Worm (Caenorhabditis elegans) whole organism, midembryonic: ENCODE results near the gene irk-2.

Experiments
- T22C8.4 ChIP-seq: fragments of 200-800 bp; sonication (Bioruptor generic); IDR thresholded peaks from 2 replicates; pipeline ENCODE4 v1.3.6; 2022; ENCODE audit warnings: missing genetic modification characterization, missing compliant biosample characterization
- cog-1 ChIP-seq: sonication (generic microtip); optimal IDR thresholded peaks from 2 replicates; lab custom pipeline; 2016; ENCODE audit warnings: missing genetic modification characterization, missing compliant biosample characterization
- flt-1 ChIP-seq: fragments of 200-800 bp; sonication (Bioruptor generic); IDR thresholded peaks from 2 replicates; pipeline ENCODE4 v1.3.6; 2022; ENCODE audit warnings: missing genetic modification characterization, missing compliant biosample characterization
- klf-2 ChIP-seq: fragments of 200-800 bp; sonication (Bioruptor generic); conservative IDR thresholded peaks from 2 replicates; pipeline ENCODE4 v1.3.6; 2022; ENCODE audit warnings: missing genetic modification reagents, missing genetic modification characterization, missing compliant biosample characterization
- med-1 ChIP-seq: sonication (generic microtip); optimal IDR thresholded peaks from 2 replicates; lab custom pipeline; 2017; ENCODE audit warnings: missing genetic modification characterization, mild to moderate bottlenecking, missing compliant biosample characterization, antibody characterized with exemption, missing genetic modification reagents; ENCODE audit not compliant: insufficient read depth
- ref-1 ChIP-seq: fragments of 200-800 bp; sonication (Bioruptor generic); conservative IDR thresholded peaks from 2 replicates; pipeline ENCODE4 v1.3.6; 2022; ENCODE audit warnings: missing genetic modification reagents, missing genetic modification characterization, missing compliant biosample characterization
- tab-1 ChIP-seq: fragments of 200-800 bp; sonication (Bioruptor generic); IDR thresholded peaks from 2 replicates; pipeline ENCODE4 v1.3.6; 2022; ENCODE audit warnings: missing genetic modification characterization, missing compliant biosample characterization
- ztf-23 ChIP-seq: fragments of 200-800 bp; sonication (Bioruptor generic); IDR thresholded peaks from 2 replicates; pipeline ENCODE4 v1.3.6; 2022; ENCODE audit warnings: missing genetic modification reagents, missing genetic modification characterization, missing compliant biosample characterization
- ztf-29 ChIP-seq: fragments of 200-800 bp; sonication (Bioruptor generic); IDR thresholded peaks from 2 replicates; pipeline ENCODE4 v1.3.6; 2022; ENCODE audit warnings: missing genetic modification reagents, missing genetic modification characterization, missing compliant biosample characterization

Gene irk-2

DNA sequence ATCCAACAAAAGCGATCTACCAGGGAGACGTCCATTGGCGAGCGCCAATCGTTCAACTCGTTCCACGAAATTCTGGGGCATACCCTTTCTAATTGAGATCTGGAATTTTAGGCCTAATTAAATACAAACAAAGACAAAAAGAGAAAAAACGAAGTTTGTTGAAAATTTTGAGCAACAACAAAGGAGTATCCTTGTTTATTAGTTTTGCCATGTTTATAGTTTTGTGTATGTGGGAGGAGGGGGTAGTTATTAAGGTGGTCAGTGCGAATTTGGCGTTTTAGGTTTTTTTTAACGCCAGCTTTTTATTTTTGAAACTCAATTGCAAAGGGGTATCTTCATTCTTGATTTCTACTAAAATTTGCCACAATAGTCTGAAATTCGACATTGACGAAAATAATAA lies at the start of gene irk-2:
Gene irk-2, minus strand, starts transcription at position 101 of the 400 bp plus-strand sequence.
- TF ChIP-seq ztf-23 (GFP tag; lab: Robert Waterston, UW) (no peak), cog-1 (tag; lab: Kevin White, UChicago) (no peak), ztf-29 (GFP tag; lab: Robert Waterston, UW) (no peak), ref-1 (no peak), klf-2 (GFP tag; lab: Robert Waterston, UW) (no peak), tab-1 (GFP tag; lab: Robert Waterston, UW) (no peak), flt-1 (GFP tag; lab: Robert Waterston, UW) (no peak), med-1 (GFP tag; lab: Kevin White, UChicago) (no peak), T22C8.4 (GFP tag; lab: Robert Waterston, UW) (no peak)

- no peak for TF ChIP-seq ref-1
- TF ChIP-seq flt-1 (GFP tag; lab: Robert Waterston, UW), result no peak
- TF ChIP-seq cog-1 (tag; lab: Kevin White, UChicago), result no peak
- TF ChIP-seq med-1 (GFP tag; lab: Kevin White, UChicago), result no peak
- TF ChIP-seq T22C8.4 (GFP tag; lab: Robert Waterston, UW), result no peak
- no peak for TF ChIP-seq ztf-23 (GFP tag; lab: Robert Waterston, UW)
These were observed 49.2 kb upstream of the irk-2 start, which contains the start of gene dyf-11 for ce11 chrX:763452-763851. Gene dyf-11 (plus strand): TSS chrX:763752.

DNA sequence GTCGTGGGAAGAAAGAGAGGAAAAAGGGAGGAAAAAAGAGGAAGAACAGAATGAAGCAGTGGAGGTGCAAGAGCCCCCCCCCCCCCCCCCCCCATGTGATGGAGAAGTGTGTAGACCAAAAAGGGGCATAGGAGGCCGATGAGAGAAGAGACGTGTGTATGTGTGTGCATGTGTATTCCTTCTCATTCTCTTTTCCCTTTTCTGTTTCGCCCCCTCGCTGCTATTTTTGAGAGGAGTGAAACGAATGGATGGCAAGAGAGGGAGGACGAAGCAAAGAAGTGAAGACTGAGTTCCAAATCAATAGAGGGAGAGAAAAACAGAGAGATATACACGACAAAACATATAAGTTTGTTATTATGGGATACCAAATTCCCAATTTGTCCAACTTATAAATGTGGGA lies 46.3 kb upstream of the irk-2 start:
- TF ChIP-seq ztf-23 (GFP tag; lab: Robert Waterston, UW) (no peak), ref-1 (no peak), ztf-29 (GFP tag; lab: Robert Waterston, UW) (no peak), klf-2 (GFP tag; lab: Robert Waterston, UW) (no peak), cog-1 (tag; lab: Kevin White, UChicago) (no peak), T22C8.4 (GFP tag; lab: Robert Waterston, UW) (no peak)

- no peak for TF ChIP-seq T22C8.4 (GFP tag; lab: Robert Waterston, UW)
- TF ChIP-seq cog-1 (tag; lab: Kevin White, UChicago), result no peak
- no peak for TF ChIP-seq ref-1
- TF ChIP-seq med-1 (GFP tag; lab: Kevin White, UChicago), result no peak
- no peak for TF ChIP-seq ztf-29 (GFP tag; lab: Robert Waterston, UW)
- no peak for TF ChIP-seq klf-2 (GFP tag; lab: Robert Waterston, UW)
These were observed 45.3 kb upstream of the irk-2 start, which contains the start of gene aex-3 for ce11 chrX:759634-760033. Gene aex-3 (minus strand): TSS chrX:759734.

DNA sequence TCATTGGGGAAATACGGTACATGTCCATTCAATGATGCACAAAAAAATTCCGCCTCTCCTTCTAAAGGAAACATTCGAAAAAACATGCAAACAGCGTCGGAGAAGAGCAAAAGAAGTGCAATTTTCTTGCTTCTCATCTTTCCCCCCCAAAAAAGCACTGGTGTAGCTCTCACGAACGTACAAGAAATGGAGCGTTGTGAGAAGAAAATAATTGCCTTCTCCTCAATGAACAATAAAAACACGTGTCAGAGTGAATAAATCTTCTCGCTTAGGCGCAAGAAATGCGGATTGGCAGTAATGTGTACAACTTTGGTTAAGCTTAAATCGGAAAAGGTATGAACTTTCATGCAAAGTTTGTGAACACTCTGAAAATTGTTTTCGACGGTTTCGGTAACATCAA lies 34.0 kb upstream of the irk-2 start:
- TF ChIP-seq T22C8.4 (GFP tag; lab: Robert Waterston, UW), result no peak
- TF ChIP-seq tab-1 (GFP tag; lab: Robert Waterston, UW), result no peak
- TF ChIP-seq cog-1 (tag; lab: Kevin White, UChicago), result no peak
- no peak for TF ChIP-seq ztf-29 (GFP tag; lab: Robert Waterston, UW)
- TF ChIP-seq ztf-23 (GFP tag; lab: Robert Waterston, UW), result no peak
- TF ChIP-seq klf-2 (GFP tag; lab: Robert Waterston, UW), result no peak
- TF ChIP-seq med-1 (GFP tag; lab: Kevin White, UChicago), result no peak
- no peak for TF ChIP-seq flt-1 (GFP tag; lab: Robert Waterston, UW)
- TF ChIP-seq ref-1, result no peak

- TF ChIP-seq med-1 (GFP tag; lab: Kevin White, UChicago) (no peak), ref-1 (no peak), ztf-29 (GFP tag; lab: Robert Waterston, UW) (no peak), klf-2 (GFP tag; lab: Robert Waterston, UW) (no peak), flt-1 (GFP tag; lab: Robert Waterston, UW) (no peak), cog-1 (tag; lab: Kevin White, UChicago) (no peak), T22C8.4 (GFP tag; lab: Robert Waterston, UW) (no peak), ztf-23 (GFP tag; lab: Robert Waterston, UW) (no peak), tab-1 (GFP tag; lab: Robert Waterston, UW) (no peak)
These were observed 22.7 kb upstream of the irk-2 start for ce11 chrX:736989-737388.

DNA sequence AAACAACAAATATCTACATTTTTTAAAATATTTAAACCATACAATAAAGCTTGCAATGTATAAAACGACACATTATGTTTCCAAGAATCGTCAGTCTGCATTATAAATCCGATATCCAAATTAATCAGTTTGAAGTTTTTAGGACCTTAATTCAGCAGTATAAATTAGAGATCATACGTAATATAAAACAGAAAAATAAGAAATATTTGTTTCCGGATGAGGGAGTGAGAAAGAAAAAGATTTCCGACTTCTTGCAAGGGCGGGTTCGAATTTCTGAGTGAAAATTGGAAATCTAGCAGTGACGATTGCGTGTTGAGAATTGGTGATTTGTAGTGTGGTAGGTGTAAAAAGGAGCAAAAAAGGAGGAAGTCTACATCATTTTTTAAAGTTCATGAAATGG lies 21.3 kb upstream of the irk-2 start, which contains the start of gene npr-19:
Gene npr-19, minus strand, starts transcription at position 101 of the 400 bp plus-strand sequence.
- TF ChIP-seq ztf-23 (GFP tag; lab: Robert Waterston, UW) (no peak), ref-1 (no peak), cog-1 (tag; lab: Kevin White, UChicago) (no peak), flt-1 (GFP tag; lab: Robert Waterston, UW) (no peak), ztf-29 (GFP tag; lab: Robert Waterston, UW) (no peak), T22C8.4 (GFP tag; lab: Robert Waterston, UW) (no peak), tab-1 (GFP tag; lab: Robert Waterston, UW) (no peak), klf-2 (GFP tag; lab: Robert Waterston, UW) (no peak), med-1 (GFP tag; lab: Kevin White, UChicago) (no peak)

ce11 chrX:729062-729461 lies 14.8 kb upstream of the irk-2 start:
- TF ChIP-seq ztf-23 (GFP tag; lab: Robert Waterston, UW) (no peak), ztf-29 (GFP tag; lab: Robert Waterston, UW) (no peak), T22C8.4 (GFP tag; lab: Robert Waterston, UW) (no peak), ref-1 (no peak), tab-1 (GFP tag; lab: Robert Waterston, UW) (no peak), flt-1 (GFP tag; lab: Robert Waterston, UW) (no peak), cog-1 (tag; lab: Kevin White, UChicago) (no peak), klf-2 (GFP tag; lab: Robert Waterston, UW) (no peak), med-1 (GFP tag; lab: Kevin White, UChicago) (no peak)

DNA sequence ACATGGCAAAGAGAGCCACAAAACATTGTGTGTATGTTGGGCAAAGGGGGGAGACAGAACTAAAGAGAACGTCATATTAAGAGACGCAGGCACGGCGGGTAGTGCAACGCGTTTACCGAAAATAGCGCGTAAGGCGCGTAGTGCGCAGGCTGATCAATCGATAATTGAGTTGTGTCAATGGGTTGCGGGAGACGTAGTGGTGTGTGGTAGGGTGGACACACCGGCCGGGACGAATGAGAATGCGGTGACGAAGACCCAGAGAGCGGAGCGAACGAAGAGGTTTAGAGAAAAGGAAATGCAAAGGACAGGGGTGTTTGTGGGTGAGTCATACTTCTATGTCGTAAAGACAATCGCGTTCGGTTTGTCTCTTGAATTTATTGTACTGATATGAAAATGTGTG lies 13.4 kb upstream of the irk-2 start:
- TF ChIP-seq T22C8.4 (GFP tag; lab: Robert Waterston, UW) (peak; percentile 100), klf-2 (GFP tag; lab: Robert Waterston, UW) (no peak), tab-1 (GFP tag; lab: Robert Waterston, UW) (peak; percentile 50; the same call in 1 of the 2 replicates), ztf-29 (GFP tag; lab: Robert Waterston, UW) (no peak), cog-1 (tag; lab: Kevin White, UChicago) (peak; percentile 85), ref-1 (no peak), flt-1 (GFP tag; lab: Robert Waterston, UW) (no peak), ztf-23 (GFP tag; lab: Robert Waterston, UW) (no peak), med-1 (GFP tag; lab: Kevin White, UChicago) (no peak)
